Fruit fly (Drosophila melanogaster) whole organism, embryonic: ENCODE data around the gene FucTD.

ENCODE experiments used
- Ada2b ChIP-seq: fragments of 200-800 bp; sonication (Bioruptor generic); IDR thresholded peaks from 2 replicates; pipeline ENCODE4 v1.3.6; 2022; ENCODE audit warnings: missing biosample characterization, missing genetic modification characterization
- Adf1 ChIP-seq: fragments of 200-800 bp; sonication (Bioruptor generic); IDR thresholded peaks from 2 replicates; pipeline ENCODE4 v1.3.6; 2022; ENCODE audit warnings: missing biosample characterization, missing genetic modification characterization
- Aef1 ChIP-seq: fragments of 200-800 bp; sonication (Bioruptor generic); IDR thresholded peaks from 3 replicates; pipeline ENCODE4 v1.3.6; 2022; ENCODE audit warnings: missing biosample characterization, missing genetic modification characterization
- Atf6 ChIP-seq: fragments of 200-800 bp; sonication (Bioruptor generic); IDR thresholded peaks from 2 replicates; pipeline ENCODE4 v1.3.6; 2022; ENCODE audit warnings: missing biosample characterization, missing genetic modification characterization
- CG10274 ChIP-seq: fragments of 200-800 bp; sonication (Bioruptor generic); optimal IDR thresholded peaks from 3 replicates; lab custom pipeline; 2017; ENCODE audit warnings: missing biosample characterization, mild to moderate bottlenecking, missing genetic modification characterization
- CG12236 ChIP-seq: fragments of 200-800 bp; sonication (Bioruptor generic); optimal IDR thresholded peaks from 2 replicates; lab custom pipeline; 2016; ENCODE audit warnings: missing biosample characterization, missing genetic modification characterization
- CG12659 ChIP-seq: fragments of 200-800 bp; sonication (Bioruptor generic); optimal IDR thresholded peaks from 3 replicates; lab custom pipeline; 2017; ENCODE audit warnings: mild to moderate bottlenecking, missing biosample characterization, missing genetic modification reagents, missing genetic modification characterization
- CG14441 ChIP-seq: fragments of 200-800 bp; sonication (Bioruptor generic); IDR thresholded peaks from 2 replicates; pipeline ENCODE4 v1.3.6; 2022; ENCODE audit warnings: missing biosample characterization, missing genetic modification characterization
- CG15011 ChIP-seq: fragments of 200-800 bp; sonication (Bioruptor generic); optimal IDR thresholded peaks from 3 replicates; lab custom pipeline; 2018; ENCODE audit warnings: missing biosample characterization, mild to moderate bottlenecking, missing genetic modification characterization
- CG15269 ChIP-seq: fragments of 200-800 bp; sonication (Bioruptor generic); optimal IDR thresholded peaks from 2 replicates; lab custom pipeline; 2018; ENCODE audit warnings: missing biosample characterization, mild to moderate bottlenecking, missing genetic modification characterization, moderate library complexity
- CG17328 ChIP-seq: fragments of 200-800 bp; sonication (Bioruptor generic); IDR thresholded peaks from 2 replicates; pipeline ENCODE4 v1.3.6; 2022; ENCODE audit warnings: missing biosample characterization, missing genetic modification characterization
- CG1792 ChIP-seq: fragments of 200-800 bp; sonication (Bioruptor generic); optimal IDR thresholded peaks from 2 replicates; lab custom pipeline; 2016; ENCODE audit warnings: missing biosample characterization, missing genetic modification characterization
- CG18011 ChIP-seq: fragments of 200-800 bp; sonication (Bioruptor generic); optimal IDR thresholded peaks from 2 replicates; lab custom pipeline; 2017; ENCODE audit warnings: missing biosample characterization, missing genetic modification characterization, mild to moderate bottlenecking, moderate library complexity, missing genotype
- CG31224 ChIP-seq: fragments of 200-800 bp; sonication (Bioruptor generic); IDR thresholded peaks from 2 replicates; pipeline ENCODE4 v1.3.6; 2022; ENCODE audit warnings: missing biosample characterization, missing genetic modification characterization
- CG3163 ChIP-seq: fragments of 200-800 bp; sonication (Bioruptor generic); optimal IDR thresholded peaks from 3 replicates; lab custom pipeline; 2016; ENCODE audit warnings: missing biosample characterization, missing genetic modification characterization
- CG32532 ChIP-seq: fragments of 200-800 bp; sonication (Bioruptor generic); IDR thresholded peaks from 2 replicates; pipeline ENCODE4 v1.3.6; 2022; ENCODE audit warnings: missing biosample characterization, missing genetic modification characterization
- CG34422 ChIP-seq: fragments of 200-800 bp; sonication (Bioruptor generic); IDR thresholded peaks from 3 replicates; pipeline ENCODE4 v1.3.6; 2022; ENCODE audit warnings: missing biosample characterization, missing genetic modification characterization
- CG4360 ChIP-seq: fragments of 200-800 bp; sonication (Bioruptor generic); IDR thresholded peaks from 2 replicates; pipeline ENCODE4 v1.3.6; 2022; ENCODE audit warnings: missing biosample characterization, missing genetic modification characterization
- CG43689 ChIP-seq: fragments of 200-800 bp; sonication (Bioruptor generic); IDR thresholded peaks from 2 replicates; pipeline ENCODE4 v1.3.6; 2022; ENCODE audit warnings: missing biosample characterization, missing genetic modification characterization
- CG4404 ChIP-seq: fragments of 200-800 bp; sonication (Bioruptor generic); IDR thresholded peaks from 2 replicates; pipeline ENCODE4 v1.3.6; 2022; ENCODE audit warnings: missing biosample characterization, missing genetic modification characterization
- CG5953 ChIP-seq: fragments of 200-800 bp; sonication (Bioruptor generic); IDR thresholded peaks from 2 replicates; pipeline ENCODE4 v1.3.6; 2022; ENCODE audit warnings: missing biosample characterization, missing genetic modification characterization
- CG6254 ChIP-seq: fragments of 200-800 bp; sonication (Bioruptor generic); optimal IDR thresholded peaks from 3 replicates; lab custom pipeline; 2017; ENCODE audit warnings: mild to moderate bottlenecking, missing biosample characterization, missing genetic modification reagents, missing genetic modification characterization
- CG6683 ChIP-seq: fragments of 200-800 bp; sonication (Bioruptor generic); optimal IDR thresholded peaks from 2 replicates; lab custom pipeline; 2017; ENCODE audit warnings: missing biosample characterization, mild to moderate bottlenecking, missing genetic modification characterization, missing genetic modification reagents
- CG6854 ChIP-seq: fragments of 200-800 bp; sonication (Bioruptor generic); optimal IDR thresholded peaks from 3 replicates; lab custom pipeline; 2017; ENCODE audit warnings: missing biosample characterization, mild to moderate bottlenecking, missing genetic modification characterization
- CG7357 ChIP-seq: fragments of 200-800 bp; sonication (Bioruptor generic); IDR thresholded peaks from 3 replicates; pipeline ENCODE4 v1.3.6; 2022; ENCODE audit warnings: missing biosample characterization, missing genetic modification characterization
- Chrac-16 ChIP-seq: fragments of 200-800 bp; sonication (Bioruptor generic); optimal IDR thresholded peaks from 3 replicates; lab custom pipeline; 2016; ENCODE audit warnings: missing biosample characterization, missing genetic modification characterization
- Dref ChIP-seq: fragments of 200-800 bp; sonication (Bioruptor generic); IDR thresholded peaks from 2 replicates; pipeline ENCODE4 v1.3.6; 2022; ENCODE audit warnings: missing biosample characterization, missing genetic modification characterization
- Eip74EF ChIP-seq, 2 experiments: fragments of 200-800 bp in 1 of 2; fragments of >200 bp in 1 of 2; sonication (Bioruptor generic) in 1 of 2; optimal IDR thresholded peaks; 2 replicates each; lab custom pipeline; 2017 to 2019; ENCODE audit warnings: missing biosample characterization in 2 of 2, missing genetic modification characterization in 2 of 2, mild to moderate bottlenecking in 1 of 2, moderate library complexity in 1 of 2
- Fer3 ChIP-seq: fragments of 200-800 bp; sonication (Bioruptor generic); optimal IDR thresholded peaks from 2 replicates; lab custom pipeline; 2018; ENCODE audit warnings: missing biosample characterization, mild to moderate bottlenecking, missing genetic modification characterization, moderate library complexity
- Lhr ChIP-seq: fragments of 200-800 bp; sonication (Bioruptor generic); optimal IDR thresholded peaks from 3 replicates; lab custom pipeline; 2017; ENCODE audit warnings: mild to moderate bottlenecking, missing biosample characterization, missing genetic modification reagents, missing genetic modification characterization
- MESR4 ChIP-seq: fragments of 200-800 bp; sonication (Bioruptor generic); optimal IDR thresholded peaks from 2 replicates; lab custom pipeline; 2018; ENCODE audit warnings: missing biosample characterization, mild to moderate bottlenecking, missing genetic modification characterization, moderate library complexity
- NfI ChIP-seq: fragments of 200-800 bp; sonication (Bioruptor generic); optimal IDR thresholded peaks from 3 replicates; lab custom pipeline; 2018; ENCODE audit warnings: missing biosample characterization, mild to moderate bottlenecking, missing genetic modification characterization, moderate library complexity
- Optix ChIP-seq: fragments of 200-800 bp; sonication (Bioruptor generic); IDR thresholded peaks from 3 replicates; pipeline ENCODE4 v1.3.6; 2022; ENCODE audit warnings: missing biosample characterization, missing genetic modification characterization
- Side ChIP-seq: fragments of 200-800 bp; sonication (Bioruptor generic); optimal IDR thresholded peaks from 2 replicates; lab custom pipeline; 2016; ENCODE audit warnings: missing biosample characterization, missing genetic modification characterization
- Sin3A ChIP-seq: fragments of >200 bp; optimal IDR thresholded peaks from 2 replicates; lab custom pipeline; 2018
- amos ChIP-seq: fragments of 200-800 bp; sonication (Bioruptor generic); IDR thresholded peaks from 2 replicates; pipeline ENCODE4 v1.3.6; 2022; ENCODE audit warnings: missing biosample characterization, missing genetic modification characterization; ENCODE audit not compliant: partially characterized antibody
- bsh ChIP-seq, 2 experiments: fragments of 200-800 bp; sonication (Bioruptor generic); optimal IDR thresholded peaks; 2 replicates each; lab custom pipeline; 2017 to 2018; ENCODE audit warnings: mild to moderate bottlenecking in 2 of 2, missing biosample characterization in 2 of 2, missing genetic modification characterization in 2 of 2, moderate library complexity in 1 of 2
- croc ChIP-seq: fragments of 200-800 bp; sonication (Bioruptor generic); conservative IDR thresholded peaks from 3 replicates; pipeline ENCODE4 v1.3.6; 2022; ENCODE audit warnings: missing biosample characterization, missing genetic modification characterization
- dimm ChIP-seq: fragments of 200-800 bp; sonication (Bioruptor generic); IDR thresholded peaks from 2 replicates; pipeline ENCODE4 v1.3.6; 2022; ENCODE audit warnings: missing biosample characterization, missing genetic modification characterization
- dmrt99B ChIP-seq: fragments of 200-800 bp; sonication (Bioruptor generic); optimal IDR thresholded peaks from 2 replicates; lab custom pipeline; 2018; ENCODE audit warnings: missing biosample characterization, mild to moderate bottlenecking, missing genetic modification characterization, moderate library complexity
- dysf ChIP-seq: fragments of 200-800 bp; sonication (Bioruptor generic); IDR thresholded peaks from 3 replicates; pipeline ENCODE4 v1.3.6; 2022; ENCODE audit warnings: missing biosample characterization, missing genetic modification characterization
- esg ChIP-seq: fragments of 200-800 bp; sonication (Bioruptor generic); conservative IDR thresholded peaks from 2 replicates; pipeline ENCODE4 v1.3.6; 2022; ENCODE audit warnings: missing biosample characterization, missing genetic modification characterization
- lmd ChIP-seq: fragments of 200-800 bp; sonication (Bioruptor generic); IDR thresholded peaks from 2 replicates; pipeline ENCODE4 v1.3.6; 2022; ENCODE audit warnings: missing biosample characterization, missing genetic modification characterization
- pita ChIP-seq: fragments of 200-800 bp; sonication (Bioruptor generic); optimal IDR thresholded peaks from 2 replicates; lab custom pipeline; 2017; ENCODE audit warnings: missing biosample characterization, mild to moderate bottlenecking, missing genetic modification characterization
- pum ChIP-seq: fragments of 200-800 bp; sonication (Bioruptor generic); optimal IDR thresholded peaks from 2 replicates; lab custom pipeline; 2016; ENCODE audit warnings: missing biosample characterization, missing genetic modification characterization
- slbo ChIP-seq: fragments of 200-800 bp; sonication (Bioruptor generic); IDR thresholded peaks from 2 replicates; pipeline ENCODE4 v1.3.6; 2022; ENCODE audit warnings: missing biosample characterization, missing genetic modification characterization
- ssp ChIP-seq: fragments of 200-800 bp; sonication (Bioruptor generic); IDR thresholded peaks from 2 replicates; pipeline ENCODE4 v1.3.6; 2022; ENCODE audit warnings: missing biosample characterization, missing genetic modification characterization
- stwl ChIP-seq: fragments of 200-800 bp; sonication (Bioruptor generic); optimal IDR thresholded peaks from 3 replicates; lab custom pipeline; 2018; ENCODE audit warnings: missing biosample characterization, mild to moderate bottlenecking, missing genetic modification characterization, moderate library complexity
- tna ChIP-seq: fragments of 200-800 bp; sonication (Bioruptor generic); IDR thresholded peaks from 2 replicates; pipeline ENCODE4 v1.3.6; 2022; ENCODE audit warnings: missing biosample characterization, missing genetic modification characterization; ENCODE audit not compliant: partially characterized antibody
- tup ChIP-seq: fragments of 200-800 bp; sonication (Bioruptor generic); optimal IDR thresholded peaks from 2 replicates; lab custom pipeline; 2016; ENCODE audit warnings: missing biosample characterization, mild to moderate bottlenecking, missing genetic modification characterization, moderate library complexity
- yki ChIP-seq: fragments of >200 bp; optimal IDR thresholded peaks from 3 replicates; lab custom pipeline; 2018
- z ChIP-seq: fragments of 200-800 bp; sonication (Bioruptor generic); IDR thresholded peaks from 3 replicates; pipeline ENCODE4 v1.3.6; 2022; ENCODE audit warnings: missing biosample characterization, missing genetic modification characterization

FucTD gene

DNA sequence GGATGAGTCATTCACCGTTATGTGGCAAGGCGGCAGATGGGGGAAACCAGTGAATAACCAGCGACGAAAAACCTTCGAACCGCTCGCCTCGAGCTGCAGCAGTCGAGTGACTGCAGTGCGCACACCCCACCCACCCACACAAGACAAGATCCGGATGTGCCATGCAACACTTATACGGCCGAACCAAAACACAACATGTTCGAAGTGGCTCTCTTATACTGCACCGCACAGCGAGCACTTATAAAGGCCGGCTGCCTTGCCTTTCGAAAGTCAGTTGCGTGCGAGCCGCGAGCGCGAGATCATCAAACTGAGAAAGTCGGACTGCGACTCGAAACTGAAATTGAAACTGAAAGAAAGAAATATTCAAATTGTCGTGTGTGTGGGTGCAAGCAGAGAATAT, 47.5 kb downstream of the FucTD start, which contains the start of gene rho (continued):
- TF ChIP-seq CG3163 (GFP tag; lab: Kevin White, UChicago) (peak; percentile 35), MESR4 (no peak), CG1792 (no peak), Dref (no peak), CG31224 (GFP tag; lab: Robert Waterston, UW) (no peak), Eip74EF (GFP tag; optimal IDR thresholded peaks at IDR 0.05; lab: Kevin White, UChicago) (no peak), ssp (no peak), Fer3 (tag; lab: Kevin White, UChicago) (no peak), dysf (no peak), CG4360 (GFP tag; lab: Robert Waterston, UW) (no peak; the same call in 1 of the 2 replicates), CG6683 (GFP tag; lab: Kevin White, UChicago) (no peak), CG6854 (peak; percentile 27), Sin3A (lab: Kevin White, UChicago) (no peak), tna (no peak; the same call in 1 of the 2 replicates), CG15011 (GFP tag; lab: Kevin White, UChicago) (no peak), dimm (no peak), Adf1 (no peak), Aef1 (GFP tag; lab: Robert Waterston, UW) (no peak), NfI (GFP tag; lab: Kevin White, UChicago) (no peak), Optix (GFP tag; lab: Robert Waterston, UW) (no peak), Lhr (GFP tag; lab: Kevin White, UChicago) (no peak), yki (no peak), stwl (tag; lab: Kevin White, UChicago) (peak; percentile 1), dmrt99B (tag; lab: Kevin White, UChicago) (peak; percentile 33), CG18011 (GFP tag; lab: Kevin White, UChicago) (no peak), bsh (GFP tag; optimal IDR thresholded peaks at IDR 0.05; lab: Kevin White, UChicago) (peak in 1 of 2 experiments; percentile 34), CG5953 (peak; percentile 63), CG17328 (peak; percentile 31; the same call in 1 of the 2 replicates), CG6254 (GFP tag; lab: Kevin White, UChicago) (no peak), amos (GFP tag; lab: Robert Waterston, UW) (peak; percentile 46; the same call in 1 of the 2 replicates), croc (GFP tag; lab: Robert Waterston, UW) (no peak), tup (no peak), CG12236 (GFP tag; lab: Kevin White, UChicago) (no peak), CG7357 (GFP tag; lab: Robert Waterston, UW) (no peak), esg (no peak), pita (no peak), Chrac-16 (GFP tag; lab: Kevin White, UChicago) (no peak), Atf6 (GFP tag; lab: Robert Waterston, UW) (peak; percentile 52), CG10274 (GFP tag; lab: Kevin White, UChicago) (no peak), CG43689 (GFP tag; lab: Robert Waterston, UW) (no peak), CG15269 (tag; lab: Kevin White, UChicago) (peak; percentile 37), pum (GFP tag; lab: Kevin White, UChicago) (no peak), Side (peak; percentile 52), CG12659 (GFP tag; lab: Kevin White, UChicago) (no peak), slbo (GFP tag; lab: Robert Waterston, UW) (peak; percentile 55), CG34422 (peak; percentile 57; the same call in 1 of the 3 replicates), CG32532 (peak; percentile 29; the same call in 1 of the 2 replicates), CG4404 (GFP tag; lab: Robert Waterston, UW) (no peak), Ada2b (GFP tag; lab: Robert Waterston, UW) (no peak), z (GFP tag; lab: Robert Waterston, UW) (peak; percentile 50; the same call in 1 of the 3 replicates), lmd (no peak), CG14441 (GFP tag; lab: Robert Waterston, UW) (no peak)
